Fruit fly (Drosophila melanogaster): ENCODE measurements around the gene Gr93b.

The Gr93b gene

dm6 chr3R:21837069-21837977 is 6.2 kb downstream of the Gr93b start (continued):
- peak; percentile 19 for TF ChIP-seq CG6254 (GFP tag; optimal IDR thresholded peaks at IDR 0.05)
- TF ChIP-seq Awh (GFP tag; IDR thresholded peaks at IDR 0.05) = no peak; the same call in 1 of the 2 replicates
- TF ChIP-seq pan (optimal IDR thresholded peaks at IDR 0.05) = no peak
- TF ChIP-seq pan (GFP tag; optimal IDR thresholded peaks at IDR 0.05 in 1 of 2, IDR thresholded peaks at IDR 0.05 in 1 of 2) = no peak
- TF ChIP-seq slbo (GFP tag; IDR thresholded peaks at IDR 0.05) = no peak
- peak; percentile 9 for TF ChIP-seq CG18262 (tag; optimal IDR thresholded peaks at IDR 0.05)
- no peak for TF ChIP-seq CG9817 (tag; optimal IDR thresholded peaks at IDR 0.05)
- TF ChIP-seq jing (GFP tag; optimal IDR thresholded peaks at IDR 0.05) = no peak
- no peak for TF ChIP-seq da (GFP tag; optimal IDR thresholded peaks at IDR 0.05)
- no peak for TF ChIP-seq Six4 (GFP tag; optimal IDR thresholded peaks at IDR 0.05)
- no peak for TF ChIP-seq Lpt (GFP tag; optimal IDR thresholded peaks at IDR 0.05)
- peak; percentile 45 for TF ChIP-seq unpg (GFP tag; optimal IDR thresholded peaks at IDR 0.05)
- TF ChIP-seq twi (tag; optimal IDR thresholded peaks at IDR 0.05) = no peak
- no peak for TF ChIP-seq CG7928 (GFP tag; optimal IDR thresholded peaks at IDR 0.05)
- no peak for TF ChIP-seq trem (tag; optimal IDR thresholded peaks at IDR 0.05)
- no peak for TF ChIP-seq slou (GFP tag; optimal IDR thresholded peaks at IDR 0.05)
- no peak for TF ChIP-seq CG13123 (GFP tag; optimal IDR thresholded peaks at IDR 0.05)
- TF ChIP-seq MBD-R2 (GFP tag; IDR thresholded peaks at IDR 0.05) = no peak
- no peak for TF ChIP-seq slp2 (GFP tag; optimal IDR thresholded peaks at IDR 0.05)
- no peak for TF ChIP-seq vfl (GFP tag; optimal IDR thresholded peaks at IDR 0.05)
- TF ChIP-seq HLH3B (GFP tag; IDR thresholded peaks at IDR 0.05) = peak; percentile 79
- TF ChIP-seq D19A (tag; optimal IDR thresholded peaks at IDR 0.05) = peak; percentile 33
- peak; percentile 25; the same call in 1 of the 2 replicates for TF ChIP-seq Rx (GFP tag; IDR thresholded peaks at IDR 0.05)
- TF ChIP-seq CG10431 (GFP tag; optimal IDR thresholded peaks at IDR 0.05) = no peak
- no peak for TF ChIP-seq D (optimal IDR thresholded peaks at IDR 0.05)
- TF ChIP-seq D (GFP tag; optimal IDR thresholded peaks at IDR 0.05) = peak; percentile 12
- TF ChIP-seq HLH54F (GFP tag; optimal IDR thresholded peaks at IDR 0.05) = no peak
- TF ChIP-seq CG9876 (GFP tag; optimal IDR thresholded peaks at IDR 0.05) = no peak
- TF ChIP-seq wor (GFP tag; IDR thresholded peaks at IDR 0.05) = no peak
- no peak for TF ChIP-seq GATAe (GFP tag; conservative IDR thresholded peaks at IDR 0.05)
- TF ChIP-seq CG11504 (tag; optimal IDR thresholded peaks at IDR 0.05) = peak; percentile 82
- no peak for TF ChIP-seq usp (GFP tag; optimal IDR thresholded peaks at IDR 0.05)
- TF ChIP-seq Ptx1 (GFP tag; IDR thresholded peaks at IDR 0.05) = no peak
- TF ChIP-seq pum (GFP tag; optimal IDR thresholded peaks at IDR 0.05) = no peak
- TF ChIP-seq CG2199 (GFP tag; IDR thresholded peaks at IDR 0.05) = no peak
- TF ChIP-seq Ravus (GFP tag; IDR thresholded peaks at IDR 0.05) = peak; percentile 7; the same call in 1 of the 2 replicates
- peak; percentile 43 for TF ChIP-seq Meics (GFP tag; optimal IDR thresholded peaks at IDR 0.05)
- TF ChIP-seq Ssrp (tag; optimal IDR thresholded peaks at IDR 0.05) = no peak
- TF ChIP-seq en (GFP tag; optimal IDR thresholded peaks at IDR 0.05) = no peak
- TF ChIP-seq CG10147 (GFP tag; optimal IDR thresholded peaks at IDR 0.05) = peak; percentile 38
- TF ChIP-seq CG9437 (GFP tag; optimal IDR thresholded peaks at IDR 0.05) = no peak
- TF ChIP-seq Atf-2 (GFP tag; optimal IDR thresholded peaks at IDR 0.05) = no peak
- no peak for TF ChIP-seq CG17612 (GFP tag; IDR thresholded peaks at IDR 0.05)
- no peak for TF ChIP-seq crol (GFP tag; IDR thresholded peaks at IDR 0.05)
- TF ChIP-seq hkb (optimal IDR thresholded peaks at IDR 0.05) = no peak
- no peak for TF ChIP-seq hkb (GFP tag; IDR thresholded peaks at IDR 0.05)
- 0 out of 2 replicates have a peak, but pooled peaks have one; percentile 3 for TF ChIP-seq CG1024 (GFP tag; IDR thresholded peaks at IDR 0.05)
- no peak for TF ChIP-seq HLH4C (GFP tag; IDR thresholded peaks at IDR 0.05; ENCODE audit: partially characterized antibody)
- no peak for TF ChIP-seq crc (GFP tag; optimal IDR thresholded peaks at IDR 0.05)
- TF ChIP-seq CG12236 (GFP tag; optimal IDR thresholded peaks at IDR 0.05) = no peak
- no peak for TF ChIP-seq ro (GFP tag; IDR thresholded peaks at IDR 0.05)
- TF ChIP-seq so (GFP tag; IDR thresholded peaks at IDR 0.05) = no peak
